Worm (Caenorhabditis elegans) whole organism, midembryonic: ENCODE measurements around the gene str-44.

Experiments used
- T22C8.4 ChIP-seq: fragments of 200-800 bp; sonication (Bioruptor generic); IDR thresholded peaks from 2 replicates; pipeline ENCODE4 v1.3.6; 2022; ENCODE audit warnings: missing genetic modification characterization, missing compliant biosample characterization
- cog-1 ChIP-seq: sonication (generic microtip); optimal IDR thresholded peaks from 2 replicates; lab custom pipeline; 2016; ENCODE audit warnings: missing genetic modification characterization, missing compliant biosample characterization
- flt-1 ChIP-seq: fragments of 200-800 bp; sonication (Bioruptor generic); IDR thresholded peaks from 2 replicates; pipeline ENCODE4 v1.3.6; 2022; ENCODE audit warnings: missing genetic modification characterization, missing compliant biosample characterization
- klf-2 ChIP-seq: fragments of 200-800 bp; sonication (Bioruptor generic); conservative IDR thresholded peaks from 2 replicates; pipeline ENCODE4 v1.3.6; 2022; ENCODE audit warnings: missing genetic modification reagents, missing genetic modification characterization, missing compliant biosample characterization
- med-1 ChIP-seq: sonication (generic microtip); optimal IDR thresholded peaks from 2 replicates; lab custom pipeline; 2017; ENCODE audit warnings: missing genetic modification characterization, mild to moderate bottlenecking, missing compliant biosample characterization, antibody characterized with exemption, missing genetic modification reagents; ENCODE audit not compliant: insufficient read depth
- ref-1 ChIP-seq: fragments of 200-800 bp; sonication (Bioruptor generic); conservative IDR thresholded peaks from 2 replicates; pipeline ENCODE4 v1.3.6; 2022; ENCODE audit warnings: missing genetic modification reagents, missing genetic modification characterization, missing compliant biosample characterization
- tab-1 ChIP-seq: fragments of 200-800 bp; sonication (Bioruptor generic); IDR thresholded peaks from 2 replicates; pipeline ENCODE4 v1.3.6; 2022; ENCODE audit warnings: missing genetic modification characterization, missing compliant biosample characterization
- ztf-23 ChIP-seq: fragments of 200-800 bp; sonication (Bioruptor generic); IDR thresholded peaks from 2 replicates; pipeline ENCODE4 v1.3.6; 2022; ENCODE audit warnings: missing genetic modification reagents, missing genetic modification characterization, missing compliant biosample characterization
- ztf-29 ChIP-seq: fragments of 200-800 bp; sonication (Bioruptor generic); IDR thresholded peaks from 2 replicates; pipeline ENCODE4 v1.3.6; 2022; ENCODE audit warnings: missing genetic modification reagents, missing genetic modification characterization, missing compliant biosample characterization

Gene str-44

ce11 chrIV:7219398-7220087, 42.6 kb downstream of the str-44 start, which contains the start of the genes glb-23 and R13A1.1:
TSS of gene glb-23 (minus strand) at chrIV:7219498.
TSS of gene R13A1.1 (plus strand) at chrIV:7220037.
- no peak for TF ChIP-seq med-1 (GFP tag; lab: Kevin White, UChicago)
- TF ChIP-seq flt-1: no peak
- no peak for TF ChIP-seq T22C8.4 (GFP tag; lab: Robert Waterston, UW)

- TF ChIP-seq ref-1 (GFP tag; lab: Robert Waterston, UW) (no peak), ztf-23 (GFP tag; lab: Robert Waterston, UW) (no peak), flt-1 (no peak), klf-2 (GFP tag; lab: Robert Waterston, UW) (no peak), cog-1 (tag; lab: Kevin White, UChicago) (no peak), tab-1 (no peak), T22C8.4 (GFP tag; lab: Robert Waterston, UW) (no peak), med-1 (GFP tag; lab: Kevin White, UChicago) (no peak), ztf-29 (GFP tag; lab: Robert Waterston, UW) (no peak)
These were observed 45.1 kb downstream of the str-44 start for ce11 chrIV:7222088-7222487.

ce11 chrIV:7227072-7227471, 50.1 kb downstream of the str-44 start, which contains the start of gene R13A1.10:
TSS of gene R13A1.10 (minus strand) at chrIV:7227172.
- TF ChIP-seq T22C8.4 (GFP tag; lab: Robert Waterston, UW) (no peak), tab-1 (no peak), ztf-23 (GFP tag; lab: Robert Waterston, UW) (no peak), flt-1 (no peak), ztf-29 (GFP tag; lab: Robert Waterston, UW) (no peak), cog-1 (tag; lab: Kevin White, UChicago) (no peak), ref-1 (GFP tag; lab: Robert Waterston, UW) (no peak), med-1 (GFP tag; lab: Kevin White, UChicago) (no peak), klf-2 (GFP tag; lab: Robert Waterston, UW) (no peak)
